Fruit fly (Drosophila melanogaster) Kc167 (cell line): ENCODE results near the gene CG11562.

ENCODE experiments used
- Sin3A ChIP-seq: fragments of >200 bp; optimal IDR thresholded peaks from 2 replicates; lab custom pipeline; 2018; ENCODE audit warnings: missing external identifiers
- h ChIP-seq: fragments of >200 bp; optimal IDR thresholded peaks from 3 replicates; lab custom pipeline; 2018; ENCODE audit warnings: missing external identifiers
- psq ChIP-seq: fragments of >200 bp; optimal IDR thresholded peaks from 2 replicates; lab custom pipeline; 2017; ENCODE audit warnings: missing external identifiers
- ttk ChIP-seq: sonication (Bioruptor generic); optimal IDR thresholded peaks from 2 replicates; lab custom pipeline; 2017; ENCODE audit warnings: missing external identifiers

DNA sequence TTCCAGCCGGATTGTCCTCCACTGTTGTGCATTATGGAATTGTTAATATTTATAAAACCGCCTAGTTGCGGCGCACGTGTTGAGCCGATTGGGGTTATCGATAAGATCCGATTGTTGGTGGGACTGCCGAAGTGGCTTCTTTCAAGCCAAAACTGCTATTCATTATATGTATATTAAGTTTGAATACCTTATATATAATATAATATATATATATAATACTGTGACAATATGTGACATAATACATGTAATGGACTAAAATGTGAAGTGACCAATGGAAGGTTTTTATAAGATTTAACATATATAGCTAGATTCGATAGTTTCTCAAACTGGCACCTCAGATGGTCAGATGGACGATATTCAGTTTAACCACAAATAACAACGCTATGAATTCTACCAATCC is 18.6 kb upstream of the CG11562 start, which contains the start of the genes mbm and CG11555:
- TF ChIP-seq h (no peak), Sin3A (lab: Kevin White, UChicago) (no peak), psq (lab: Kevin White, UChicago) (no peak), ttk (no peak)
